Worm (Caenorhabditis elegans) whole organism, late embryonic: ENCODE results near the gene Y13C8A.1.

ENCODE experiments used
- ceh-19 ChIP-seq: fragments of 200-800 bp; sonication (Bioruptor generic); optimal IDR thresholded peaks from 2 replicates; lab custom pipeline; 2018; ENCODE audit warnings: mild to moderate bottlenecking, missing genetic modification characterization, missing compliant biosample characterization
- madf-2 ChIP-seq: sonication (generic microtip); optimal IDR thresholded peaks from 2 replicates; lab custom pipeline; 2017; ENCODE audit warnings: missing genetic modification characterization, missing compliant biosample characterization
- unc-55 ChIP-seq: sonication (generic microtip); optimal IDR thresholded peaks from 2 replicates; lab custom pipeline; 2017; ENCODE audit warnings: missing biosample characterization, missing genetic modification reagents, missing genetic modification characterization

- TF ChIP-seq madf-2 (no peak), ceh-19 (GFP tag; lab: Kevin White, UChicago) (no peak), unc-55 (GFP tag; lab: Kevin White, UChicago) (no peak)
Observed at ce11 chrX:16884075-16884474, 549 bp downstream of the Y13C8A.1 start.
